Worm (Caenorhabditis elegans): ENCODE results near the gene acbp-7.

- no peak for TF ChIP-seq nhr-179 (tag; optimal IDR thresholded peaks at IDR 0.05)
- TF ChIP-seq attf-6 (GFP tag; IDR thresholded peaks at IDR 0.05), result no peak
- no peak for TF ChIP-seq unc-130 (GFP tag; optimal IDR thresholded peaks at IDR 0.05)
Observed at ce11 chrIII:4814730-4815129, 22.8 kb upstream of the acbp-7 start, which contains the start of gene arl-6.
